Worm (Caenorhabditis elegans) whole organism, L1 larva: ENCODE measurements around the gene sra-35.

Experiments used
- C34B4.2 ChIP-seq: sonication (generic microtip); optimal IDR thresholded peaks from 2 replicates; lab custom pipeline; 2017; ENCODE audit warnings: mild to moderate bottlenecking, missing genetic modification characterization, missing compliant biosample characterization
- Y116A8C.19 ChIP-seq: sonication (generic microtip); optimal IDR thresholded peaks from 2 replicates; lab custom pipeline; 2016; ENCODE audit warnings: missing compliant biosample characterization, missing genetic modification characterization, borderline replicate concordance
- aha-1 ChIP-seq: fragments of 150-350 bp; optimal IDR thresholded peaks from 2 replicates; lab custom pipeline; 2014; ENCODE audit warnings: missing biosample characterization, missing genetic modification characterization
- aly-2 ChIP-seq: fragments of 150-350 bp; optimal IDR thresholded peaks from 2 replicates; lab custom pipeline; 2014; ENCODE audit warnings: missing biosample characterization, missing genetic modification characterization
- blmp-1 ChIP-seq: fragments of 150-350 bp; optimal IDR thresholded peaks from 2 replicates; lab custom pipeline; 2014; ENCODE audit warnings: missing biosample characterization, missing genetic modification characterization
- ceh-8 ChIP-seq: fragments of 200-800 bp; sonication (Bioruptor generic); optimal IDR thresholded peaks from 2 replicates; lab custom pipeline; 2018; ENCODE audit warnings: mild to moderate bottlenecking, missing genetic modification characterization, moderate library complexity, missing compliant biosample characterization
- ceh-82 ChIP-seq, 3 experiments: fragments of 150-350 bp in 1 of 3; sonication (generic microtip) in 2 of 3; optimal IDR thresholded peaks; 2 replicates each; lab custom pipeline; 2014 to 2017; ENCODE audit warnings: missing biosample characterization in 3 of 3, missing genetic modification characterization in 3 of 3
- ceh-88 ChIP-seq: fragments of 200-800 bp; sonication (Bioruptor generic); IDR thresholded peaks from 2 replicates; pipeline ENCODE4 v1.3.6; 2022; ENCODE audit warnings: missing genetic modification characterization, missing compliant biosample characterization
- ces-1 ChIP-seq: fragments of 150-350 bp; optimal IDR thresholded peaks from 2 replicates; lab custom pipeline; 2014; ENCODE audit warnings: missing biosample characterization, missing genetic modification reagents, missing genetic modification characterization
- dpl-1 ChIP-seq, 3 experiments: fragments of 150-350 bp in 2 of 3; sonication (generic microtip) in 1 of 3; optimal IDR thresholded peaks; 2 replicates each; lab custom pipeline; 2014 to 2017; ENCODE audit warnings: missing biosample characterization in 3 of 3, missing genetic modification characterization in 3 of 3, missing genetic modification reagents in 3 of 3
- dsc-1 ChIP-seq: sonication (generic microtip); optimal IDR thresholded peaks from 2 replicates; lab custom pipeline; 2016; ENCODE audit warnings: mild to moderate bottlenecking, missing genetic modification characterization, missing compliant biosample characterization
- efl-1 ChIP-seq, 4 experiments: fragments of 150-350 bp; optimal IDR thresholded peaks in 3 of 4; peaks in 1 of 4; 1 replicate in 1 of 4; 2 replicates in 3 of 4; lab custom pipeline; 2014; ENCODE audit warnings: missing biosample characterization in 2 of 4, missing genetic modification characterization in 2 of 4, missing genetic modification reagents in 2 of 4
- efl-3 ChIP-seq: fragments of 200-800 bp; sonication (Bioruptor generic); optimal IDR thresholded peaks from 2 replicates; lab custom pipeline; 2018; ENCODE audit warnings: mild to moderate bottlenecking, missing genetic modification characterization, missing compliant biosample characterization
- egl-27 ChIP-seq, 2 experiments: fragments of 150-350 bp in 1 of 2; sonication (generic microtip); optimal IDR thresholded peaks; 3 replicates each; lab custom pipeline; 2017 to 2018; ENCODE audit warnings: missing biosample characterization in 2 of 2, missing genetic modification characterization in 2 of 2, missing genetic modification reagents in 2 of 2
- elt-2 ChIP-seq: sonication (generic microtip); optimal IDR thresholded peaks from 2 replicates; lab custom pipeline; 2016; ENCODE audit warnings: missing genetic modification characterization, mild to moderate bottlenecking, inconsistent platforms, missing compliant biosample characterization, missing genetic modification reagents
- fkh-8 ChIP-seq: sonication (generic microtip); optimal IDR thresholded peaks from 2 replicates; lab custom pipeline; 2016; ENCODE audit warnings: mild to moderate bottlenecking, missing genetic modification characterization, missing compliant biosample characterization
- fos-1 ChIP-seq: fragments of 150-350 bp; optimal IDR thresholded peaks from 2 replicates; lab custom pipeline; 2014; ENCODE audit warnings: missing biosample characterization, missing genetic modification characterization
- irx-1 ChIP-seq: sonication (generic microtip); optimal IDR thresholded peaks from 2 replicates; lab custom pipeline; 2016; ENCODE audit warnings: missing genetic modification characterization, missing compliant biosample characterization
- lin-14 ChIP-seq: fragments of 200-800 bp; sonication (Bioruptor generic); optimal IDR thresholded peaks from 2 replicates; lab custom pipeline; 2018; ENCODE audit warnings: mild to moderate bottlenecking, missing genetic modification characterization, moderate library complexity, missing compliant biosample characterization
- lin-15B ChIP-seq: fragments of 150-350 bp; sonication (generic microtip); optimal IDR thresholded peaks from 3 replicates; lab custom pipeline; 2014; ENCODE audit warnings: missing biosample characterization, missing genetic modification characterization
- lir-3 ChIP-seq: sonication (generic microtip); optimal IDR thresholded peaks from 2 replicates; lab custom pipeline; 2016; ENCODE audit warnings: mild to moderate bottlenecking, missing genetic modification characterization, moderate library complexity, missing compliant biosample characterization; ENCODE audit not compliant: poor library complexity
- lsy-2 ChIP-seq, 2 experiments: fragments of 150-350 bp; optimal IDR thresholded peaks; 2 replicates each; lab custom pipeline; 2014; ENCODE audit warnings: missing biosample characterization in 2 of 2, missing genetic modification characterization in 2 of 2
- mab-9 ChIP-seq: fragments of 200-800 bp; sonication (Bioruptor generic); IDR thresholded peaks from 2 replicates; pipeline ENCODE4 v1.3.6; 2022; ENCODE audit warnings: missing genetic modification reagents, missing genetic modification characterization, missing compliant biosample characterization
- mef-2 ChIP-seq: fragments of 150-350 bp; optimal IDR thresholded peaks from 2 replicates; lab custom pipeline; 2014; ENCODE audit warnings: missing biosample characterization, missing genetic modification characterization
- mep-1 ChIP-seq: fragments of 150-350 bp; optimal IDR thresholded peaks from 2 replicates; lab custom pipeline; 2014; ENCODE audit warnings: missing biosample characterization, missing genetic modification characterization
- nhr-11 ChIP-seq: fragments of 150-350 bp; optimal IDR thresholded peaks from 2 replicates; lab custom pipeline; 2014; ENCODE audit warnings: missing biosample characterization, missing genetic modification characterization
- nhr-12 ChIP-seq: sonication (generic microtip); optimal IDR thresholded peaks from 2 replicates; lab custom pipeline; 2017; ENCODE audit warnings: missing biosample characterization, missing genetic modification characterization
- nhr-20 ChIP-seq: sonication (generic microtip); optimal IDR thresholded peaks from 2 replicates; lab custom pipeline; 2016; ENCODE audit warnings: mild to moderate bottlenecking, missing genetic modification characterization, missing compliant biosample characterization
- nhr-28 ChIP-seq: fragments of 150-350 bp; optimal IDR thresholded peaks from 2 replicates; lab custom pipeline; 2014; ENCODE audit warnings: missing biosample characterization, missing genetic modification characterization
- nhr-84 ChIP-seq: sonication (generic microtip); optimal IDR thresholded peaks from 2 replicates; lab custom pipeline; 2017; ENCODE audit warnings: missing biosample characterization, missing genetic modification characterization
- nhr-85 ChIP-seq: sonication (generic microtip); peaks from one replicate; lab custom pipeline; 2016; ENCODE audit warnings: missing genetic modification characterization, inconsistent platforms, missing compliant biosample characterization
- rnt-1 ChIP-seq: sonication (generic microtip); optimal IDR thresholded peaks from 2 replicates; lab custom pipeline; 2016; ENCODE audit warnings: mild to moderate bottlenecking, missing genetic modification characterization, moderate library complexity, missing compliant biosample characterization
- snpc-4 ChIP-seq: fragments of 150-350 bp; optimal IDR thresholded peaks from 2 replicates; lab custom pipeline; 2014; ENCODE audit warnings: missing biosample characterization, missing genetic modification characterization
- sox-4 ChIP-seq: sonication (generic microtip); optimal IDR thresholded peaks from 2 replicates; lab custom pipeline; 2016; ENCODE audit warnings: missing genetic modification characterization, missing compliant biosample characterization
- sptf-1 ChIP-seq: fragments of 150-350 bp; optimal IDR thresholded peaks from 2 replicates; lab custom pipeline; 2014; ENCODE audit warnings: missing biosample characterization, missing genetic modification characterization
- swsn-7 ChIP-seq: sonication (generic microtip); optimal IDR thresholded peaks from 2 replicates; lab custom pipeline; 2016; ENCODE audit warnings: missing genetic modification characterization, missing compliant biosample characterization
- tbx-2 ChIP-seq: sonication (generic microtip); optimal IDR thresholded peaks from 2 replicates; lab custom pipeline; 2016; ENCODE audit warnings: missing genetic modification characterization, missing compliant biosample characterization
- tlp-1 ChIP-seq: fragments of 150-350 bp; optimal IDR thresholded peaks from 2 replicates; lab custom pipeline; 2014; ENCODE audit warnings: missing biosample characterization, missing genetic modification characterization
- unc-30 ChIP-seq: sonication (generic microtip); optimal IDR thresholded peaks from 2 replicates; lab custom pipeline; 2017; ENCODE audit warnings: missing biosample characterization, missing genetic modification characterization
- unc-86 ChIP-seq: sonication (generic microtip); optimal IDR thresholded peaks from 2 replicates; lab custom pipeline; 2016; ENCODE audit warnings: missing genetic modification characterization, missing compliant biosample characterization
- vab-15 ChIP-seq: sonication (generic microtip); optimal IDR thresholded peaks from 2 replicates; lab custom pipeline; 2017; ENCODE audit warnings: missing genotype, mild to moderate bottlenecking, missing genetic modification characterization, missing compliant biosample characterization
- xbp-1 ChIP-seq: sonication (generic microtip); optimal IDR thresholded peaks from 2 replicates; lab custom pipeline; 2016; ENCODE audit warnings: missing genetic modification characterization, missing compliant biosample characterization
- zag-1 ChIP-seq: fragments of 150-350 bp; optimal IDR thresholded peaks from 2 replicates; lab custom pipeline; 2014; ENCODE audit warnings: missing biosample characterization, missing genetic modification characterization
- zip-4 ChIP-seq: fragments of 200-800 bp; sonication (Bioruptor generic); optimal IDR thresholded peaks from 2 replicates; lab custom pipeline; 2018; ENCODE audit warnings: mild to moderate bottlenecking, missing genetic modification characterization, moderate library complexity, missing compliant biosample characterization

Gene sra-35

DNA sequence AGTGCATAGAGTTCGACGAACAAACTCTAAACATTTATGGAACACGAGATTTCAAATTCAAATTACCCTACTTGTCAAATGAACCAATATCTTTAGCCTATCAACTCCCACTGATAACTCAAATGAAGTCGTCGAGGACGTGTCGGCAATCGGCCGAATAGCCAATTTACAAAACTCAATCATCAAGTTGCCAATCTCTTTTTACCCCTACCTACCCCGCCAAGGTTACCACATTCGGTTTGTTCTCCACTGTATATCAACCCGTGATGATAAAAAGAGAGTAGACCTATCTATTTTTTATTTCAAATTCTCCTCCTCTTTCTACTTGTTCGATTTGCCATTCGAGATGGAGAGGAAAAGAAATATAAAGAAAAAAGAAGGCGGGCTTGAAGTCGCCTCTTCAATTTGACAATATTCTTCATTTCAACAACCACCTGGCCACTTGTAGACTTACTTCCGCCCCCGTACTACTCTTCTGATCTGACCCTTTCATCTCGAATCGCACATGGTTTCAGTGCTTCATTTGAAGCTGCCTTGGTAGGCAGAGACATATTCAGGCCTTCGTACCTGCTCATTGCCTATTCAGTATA is 22.4 kb upstream of the sra-35 start (continued):
- TF ChIP-seq tbx-2 (tag; lab: Kevin White, UChicago), result no peak
- TF ChIP-seq nhr-11 (tag; lab: Kevin White, UChicago), result no peak
- TF ChIP-seq C34B4.2, result no peak
- TF ChIP-seq unc-30 (tag; lab: Kevin White, UChicago), result no peak
- no peak for TF ChIP-seq zag-1 (tag; lab: Kevin White, UChicago)
- no peak for TF ChIP-seq irx-1 (tag; lab: Kevin White, UChicago)
- no peak for TF ChIP-seq ceh-8
- TF ChIP-seq ces-1 (GFP tag; lab: Kevin White, UChicago), result no peak
- peak in 1 of 2 experiments; percentile 20 for TF ChIP-seq lsy-2 (tag; optimal IDR thresholded peaks at IDR 0.05; lab: Kevin White, UChicago)
- no peak for TF ChIP-seq ceh-82 (tag; optimal IDR thresholded peaks at IDR 0.05; lab: Kevin White, UChicago)
- no peak for TF ChIP-seq sox-4 (tag; lab: Kevin White, UChicago)
- TF ChIP-seq dsc-1, result no peak
- TF ChIP-seq mep-1 (tag; lab: Kevin White, UChicago), result no peak
- no peak for TF ChIP-seq xbp-1 (tag; lab: Kevin White, UChicago)
- TF ChIP-seq tlp-1 (tag; lab: Kevin White, UChicago), result no peak
- TF ChIP-seq dpl-1 (GFP tag; optimal IDR thresholded peaks at IDR 0.05; lab: Kevin White, UChicago), result no peak
- peak; percentile 90 for TF ChIP-seq nhr-85
- no peak for TF ChIP-seq snpc-4 (tag; lab: Kevin White, UChicago)
- no peak for TF ChIP-seq nhr-12 (tag; lab: Kevin White, UChicago)
- TF ChIP-seq lin-14 (GFP tag; lab: Kevin White, UChicago), result peak; percentile 64
- no peak for TF ChIP-seq swsn-7
- TF ChIP-seq efl-3 (GFP tag; lab: Kevin White, UChicago), result no peak
- no peak for TF ChIP-seq nhr-28 (tag; lab: Kevin White, UChicago)
- peak; percentile 47 for TF ChIP-seq nhr-20 (tag; lab: Kevin White, UChicago)
- no peak for TF ChIP-seq nhr-84
- no peak for TF ChIP-seq aly-2 (tag; lab: Kevin White, UChicago)
- TF ChIP-seq sptf-1 (tag; lab: Kevin White, UChicago), result no peak
- no peak for TF ChIP-seq mef-2 (tag; lab: Kevin White, UChicago)
- no peak for TF ChIP-seq mab-9 (GFP tag; lab: Robert Waterston, UW)
- no peak for TF ChIP-seq rnt-1 (tag; lab: Kevin White, UChicago)
- no peak for TF ChIP-seq fkh-8
- TF ChIP-seq elt-2, result no peak
- TF ChIP-seq ceh-88 (GFP tag; lab: Robert Waterston, UW), result no peak
- TF ChIP-seq Y116A8C.19 (tag; lab: Kevin White, UChicago), result no peak
- TF ChIP-seq zip-4 (GFP tag; lab: Kevin White, UChicago), result no peak
- TF ChIP-seq vab-15 (tag; lab: Kevin White, UChicago), result no peak
- TF ChIP-seq lir-3, result no peak
- TF ChIP-seq, all 84 proteins: peak for 11

ce11 chrII:4548408-4548807 is 20.7 kb upstream of the sra-35 start:
- TF ChIP-seq snpc-4 (tag; lab: Kevin White, UChicago), result no peak
- TF ChIP-seq sox-4 (tag; lab: Kevin White, UChicago), result no peak
- no peak for TF ChIP-seq unc-86 (tag; lab: Kevin White, UChicago)
- TF ChIP-seq fos-1 (tag; lab: Kevin White, UChicago), result no peak
- TF ChIP-seq egl-27 (tag; optimal IDR thresholded peaks at IDR 0.05; lab: Kevin White, UChicago), result no peak
- peak; percentile 74 for TF ChIP-seq nhr-85

DNA sequence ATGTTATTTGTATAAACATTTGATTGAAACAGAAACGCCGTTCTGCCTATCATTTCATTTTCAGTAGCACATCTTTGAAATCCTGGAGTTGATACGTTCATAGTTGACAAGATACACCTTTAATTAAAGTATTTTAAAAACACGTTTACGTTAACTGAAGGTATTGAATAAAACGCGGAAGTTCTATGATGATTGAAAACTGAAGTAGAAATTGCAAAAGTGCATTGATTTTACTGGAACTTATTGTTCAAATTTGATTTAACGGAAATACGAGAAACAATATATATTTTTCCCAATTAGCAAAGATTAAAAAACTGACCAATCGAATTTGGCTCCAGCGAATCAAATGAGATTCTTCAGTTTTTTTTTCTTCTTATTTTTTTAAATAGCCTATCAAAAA is 15.9 kb upstream of the sra-35 start, which contains the start of gene sra-34:
Gene sra-34, minus strand, starts transcription at position 101 of the 400 bp plus-strand sequence.
- no peak for TF ChIP-seq blmp-1 (tag; lab: Kevin White, UChicago)
- TF ChIP-seq efl-1 (optimal IDR thresholded peaks at IDR 0.05; lab: Kevin White, UChicago), result no peak
- TF ChIP-seq efl-1 (GFP tag; optimal IDR thresholded peaks at IDR 0.05 in 1 of 2; lab: Kevin White, UChicago), result no peak
- no peak for TF ChIP-seq aha-1 (tag; lab: Kevin White, UChicago)
- no peak for TF ChIP-seq lin-15B (tag; lab: Kevin White, UChicago)
- TF ChIP-seq efl-3 (GFP tag; lab: Kevin White, UChicago), result no peak
- no peak for TF ChIP-seq nhr-28 (tag; lab: Kevin White, UChicago)
